Fruit fly (Drosophila melanogaster) whole organism, prepupa: ENCODE results near the gene alpha-Est9.
A peak's percentile ranks its signal among the peaks of the same experiment; 100 is the strongest.

Source experiments
- CG10669 ChIP-seq: fragments of 200-800 bp; sonication (Bioruptor generic); optimal IDR thresholded peaks from 3 replicates; lab custom pipeline; 2018; ENCODE audit warnings: missing biosample characterization, mild to moderate bottlenecking, missing genetic modification characterization, moderate library complexity
- CG11294 ChIP-seq: fragments of 200-800 bp; sonication (Bioruptor generic); IDR thresholded peaks from 2 replicates; pipeline ENCODE4 v1.3.6; 2022; ENCODE audit warnings: missing biosample characterization, missing genetic modification characterization
- CG11762 ChIP-seq: fragments of 200-800 bp; sonication (Bioruptor generic); optimal IDR thresholded peaks from 3 replicates; lab custom pipeline; 2016; ENCODE audit warnings: missing biosample characterization, missing genetic modification characterization; ENCODE audit not compliant: insufficient read depth
- CG11902 ChIP-seq: fragments of 200-800 bp; sonication (Bioruptor generic); optimal IDR thresholded peaks from 3 replicates; lab custom pipeline; 2016; ENCODE audit warnings: missing biosample characterization, missing genetic modification characterization
- CG15336 ChIP-seq: fragments of 200-800 bp; sonication (Bioruptor generic); IDR thresholded peaks from 2 replicates; pipeline ENCODE4 v1.3.6; 2022; ENCODE audit warnings: missing biosample characterization, missing genetic modification characterization
- CG16779 ChIP-seq: fragments of 200-800 bp; sonication (Bioruptor generic); optimal IDR thresholded peaks from 3 replicates; lab custom pipeline; 2017; ENCODE audit warnings: missing biosample characterization, mild to moderate bottlenecking, missing genetic modification characterization
- CG31627 ChIP-seq: fragments of 200-800 bp; sonication (Bioruptor generic); optimal IDR thresholded peaks from 3 replicates; lab custom pipeline; 2016; ENCODE audit warnings: missing biosample characterization, missing genetic modification characterization
- CG32006 ChIP-seq: fragments of 200-800 bp; sonication (Bioruptor generic); optimal IDR thresholded peaks from 3 replicates; lab custom pipeline; 2017; ENCODE audit warnings: missing biosample characterization, mild to moderate bottlenecking, missing genetic modification characterization
- CG4318 ChIP-seq: fragments of 200-800 bp; sonication (Bioruptor generic); optimal IDR thresholded peaks from 3 replicates; lab custom pipeline; 2017; ENCODE audit warnings: missing biosample characterization, mild to moderate bottlenecking, missing genetic modification characterization
- CG6163 ChIP-seq: fragments of 200-800 bp; sonication (Bioruptor generic); IDR thresholded peaks from 3 replicates; pipeline ENCODE4 v1.3.6; 2022; ENCODE audit warnings: missing biosample characterization, missing genetic modification characterization
- CG6276 ChIP-seq: fragments of 200-800 bp; sonication (Bioruptor generic); optimal IDR thresholded peaks from 2 replicates; lab custom pipeline; 2017; ENCODE audit warnings: missing biosample characterization, mild to moderate bottlenecking, missing genetic modification characterization
- CG6808 ChIP-seq: fragments of 200-800 bp; sonication (Bioruptor generic); optimal IDR thresholded peaks from 3 replicates; lab custom pipeline; 2017; ENCODE audit warnings: missing biosample characterization, missing genetic modification characterization, mild to moderate bottlenecking, moderate library complexity, missing genetic modification reagents
- CG7368 ChIP-seq: fragments of 200-800 bp; sonication (Bioruptor generic); optimal IDR thresholded peaks from 3 replicates; lab custom pipeline; 2016; ENCODE audit warnings: missing biosample characterization, missing genetic modification characterization
- CG8119 ChIP-seq: fragments of 200-800 bp; sonication (Bioruptor generic); IDR thresholded peaks from 3 replicates; pipeline ENCODE4 v1.3.6; 2022; ENCODE audit warnings: missing biosample characterization, missing genetic modification characterization
- CG8319 ChIP-seq: fragments of 200-800 bp; sonication (Bioruptor generic); optimal IDR thresholded peaks from 3 replicates; lab custom pipeline; 2016; ENCODE audit warnings: missing biosample characterization, missing genetic modification characterization
- CG8632 ChIP-seq: fragments of 200-800 bp; sonication (Bioruptor generic); optimal IDR thresholded peaks from 3 replicates; lab custom pipeline; 2016; ENCODE audit warnings: missing biosample characterization, missing genetic modification characterization
- CG9139 ChIP-seq: fragments of 200-800 bp; sonication (Bioruptor generic); optimal IDR thresholded peaks from 3 replicates; lab custom pipeline; 2017; ENCODE audit warnings: missing biosample characterization, mild to moderate bottlenecking, missing genetic modification characterization
- Eip75B ChIP-seq: fragments of 200-800 bp; sonication (Bioruptor generic); optimal IDR thresholded peaks from 3 replicates; lab custom pipeline; 2016; ENCODE audit warnings: missing biosample characterization, missing genetic modification characterization
- Eip78C ChIP-seq: fragments of 200-800 bp; sonication (Bioruptor generic); peaks from one replicate; lab custom pipeline; 2016; ENCODE audit warnings: missing biosample characterization, missing genetic modification characterization
- Ets96B ChIP-seq: fragments of 200-800 bp; optimal IDR thresholded peaks from 2 replicates; lab custom pipeline; 2019; ENCODE audit warnings: missing biosample characterization, mild to moderate bottlenecking, missing genetic modification characterization, moderate library complexity
- Gug ChIP-seq: fragments of 200-800 bp; sonication (Bioruptor generic); IDR thresholded peaks from 2 replicates; pipeline ENCODE4 v1.3.6; 2022; ENCODE audit warnings: missing biosample characterization, missing genetic modification characterization
- Hr39 ChIP-seq: fragments of 200-800 bp; sonication (Bioruptor generic); optimal IDR thresholded peaks from 2 replicates; lab custom pipeline; 2016; ENCODE audit warnings: missing biosample characterization, missing genetic modification characterization
- Met ChIP-seq: fragments of 200-800 bp; sonication (Bioruptor generic); optimal IDR thresholded peaks from 3 replicates; lab custom pipeline; 2016; ENCODE audit warnings: missing biosample characterization, missing genetic modification characterization
- Sox102F ChIP-seq: fragments of 200-800 bp; sonication (Bioruptor generic); optimal IDR thresholded peaks from 2 replicates; lab custom pipeline; 2016; ENCODE audit warnings: missing biosample characterization, mild to moderate bottlenecking, missing genetic modification characterization
- Sox14 ChIP-seq: fragments of 200-800 bp; sonication (Bioruptor generic); optimal IDR thresholded peaks from 3 replicates; lab custom pipeline; 2016; ENCODE audit warnings: missing biosample characterization, missing genetic modification characterization
- Sox15 ChIP-seq: fragments of 200-800 bp; sonication (Bioruptor generic); optimal IDR thresholded peaks from 3 replicates; lab custom pipeline; 2016; ENCODE audit warnings: missing biosample characterization, missing genetic modification characterization
- achi ChIP-seq: fragments of 200-800 bp; sonication (Bioruptor generic); optimal IDR thresholded peaks from 3 replicates; lab custom pipeline; 2016; ENCODE audit warnings: missing biosample characterization, missing genetic modification characterization
- acj6 ChIP-seq: fragments of 200-800 bp; sonication (Bioruptor generic); optimal IDR thresholded peaks from 3 replicates; lab custom pipeline; 2016; ENCODE audit warnings: missing biosample characterization, missing genetic modification characterization
- cyc ChIP-seq: fragments of 200-800 bp; sonication (Bioruptor generic); optimal IDR thresholded peaks from 3 replicates; lab custom pipeline; 2016; ENCODE audit warnings: missing biosample characterization, missing genetic modification characterization
- dac ChIP-seq: fragments of 200-800 bp; sonication (Bioruptor generic); optimal IDR thresholded peaks from 2 replicates; lab custom pipeline; 2017; ENCODE audit warnings: missing biosample characterization, mild to moderate bottlenecking, missing genetic modification characterization
- eg ChIP-seq: fragments of 200-800 bp; sonication (Bioruptor generic); IDR thresholded peaks from 3 replicates; pipeline ENCODE4 v1.3.6; 2022; ENCODE audit warnings: missing biosample characterization, missing genetic modification characterization
- esn ChIP-seq: fragments of 200-800 bp; sonication (Bioruptor generic); optimal IDR thresholded peaks from 2 replicates; lab custom pipeline; 2016; ENCODE audit warnings: missing biosample characterization, mild to moderate bottlenecking, missing genetic modification characterization, moderate library complexity
- fd59A ChIP-seq: fragments of 200-800 bp; sonication (Bioruptor generic); optimal IDR thresholded peaks from 2 replicates; lab custom pipeline; 2017; ENCODE audit warnings: missing biosample characterization, mild to moderate bottlenecking, missing genetic modification characterization, missing genetic modification reagents
- fd85E ChIP-seq: fragments of 200-800 bp; sonication (Bioruptor generic); optimal IDR thresholded peaks from 3 replicates; lab custom pipeline; 2016; ENCODE audit warnings: missing biosample characterization, missing genetic modification characterization
- fkh ChIP-seq: fragments of 200-800 bp; sonication (Bioruptor generic); optimal IDR thresholded peaks from 3 replicates; lab custom pipeline; 2017; ENCODE audit warnings: missing biosample characterization, mild to moderate bottlenecking, missing genetic modification characterization, moderate library complexity
- lz ChIP-seq: fragments of 200-800 bp; sonication (Bioruptor generic); optimal IDR thresholded peaks from 3 replicates; lab custom pipeline; 2016; ENCODE audit warnings: missing biosample characterization, missing genetic modification characterization
- net ChIP-seq: fragments of 200-800 bp; sonication (Bioruptor generic); optimal IDR thresholded peaks from 3 replicates; lab custom pipeline; 2016; ENCODE audit warnings: missing biosample characterization, missing genetic modification characterization
- pdm3 ChIP-seq: fragments of 200-800 bp; sonication (Bioruptor generic); optimal IDR thresholded peaks from 3 replicates; lab custom pipeline; 2016; ENCODE audit warnings: missing biosample characterization, missing genetic modification characterization
- salr ChIP-seq, 2 experiments: fragments of 200-800 bp; sonication (Bioruptor generic); optimal IDR thresholded peaks; 3 replicates each; lab custom pipeline; 2016 to 2018; ENCODE audit warnings: missing biosample characterization in 2 of 2, missing genetic modification characterization in 2 of 2, mild to moderate bottlenecking in 1 of 2
- spab ChIP-seq: fragments of 200-800 bp; sonication (Bioruptor generic); optimal IDR thresholded peaks from 2 replicates; lab custom pipeline; 2017; ENCODE audit warnings: missing biosample characterization, mild to moderate bottlenecking, missing genetic modification characterization, missing genetic modification reagents
- ss ChIP-seq, 2 experiments: fragments of 200-800 bp; sonication (Bioruptor generic); optimal IDR thresholded peaks; 2 replicates in 1 of 2; 3 replicates in 1 of 2; lab custom pipeline; 2017 to 2018; ENCODE audit warnings: mild to moderate bottlenecking in 2 of 2, missing biosample characterization in 2 of 2, missing genetic modification characterization in 2 of 2, moderate library complexity in 1 of 2
- svp ChIP-seq: fragments of 200-800 bp; sonication (Bioruptor generic); peaks from one replicate; lab custom pipeline; 2016; ENCODE audit warnings: missing biosample characterization, missing genetic modification characterization
- topi ChIP-seq: fragments of 200-800 bp; sonication (Bioruptor generic); optimal IDR thresholded peaks from 3 replicates; lab custom pipeline; 2016; ENCODE audit warnings: missing biosample characterization, missing genetic modification characterization
- vri ChIP-seq: fragments of 200-800 bp; sonication (Bioruptor generic); optimal IDR thresholded peaks from 3 replicates; lab custom pipeline; 2016; ENCODE audit warnings: missing biosample characterization, mild to moderate bottlenecking, missing genetic modification characterization

Gene alpha-Est9

dm6 chr3R:7490884-7491283, 14.0 kb downstream of the alpha-Est9 start (continued):
- peak; percentile 84 for TF ChIP-seq CG6276 (GFP tag; lab: Kevin White, UChicago)
- peak; percentile 56; the same call in 2 of the 3 replicates for TF ChIP-seq CG6163 (GFP tag; lab: Robert Waterston, UW)
- no peak for TF ChIP-seq CG9139 (GFP tag; lab: Kevin White, UChicago)
- TF ChIP-seq acj6 (GFP tag; lab: Kevin White, UChicago), result peak; percentile 85
- peak; percentile 74 for TF ChIP-seq Met (GFP tag; lab: Kevin White, UChicago)
- peak; percentile 40 for TF ChIP-seq CG11294
- peak; percentile 84 for TF ChIP-seq pdm3 (GFP tag; lab: Kevin White, UChicago)
- peak; percentile 44 for TF ChIP-seq dac (GFP tag; lab: Kevin White, UChicago)
- peak; percentile 51 for TF ChIP-seq Eip75B (GFP tag; lab: Kevin White, UChicago)
- peak; percentile 88 for TF ChIP-seq CG4318 (GFP tag; lab: Kevin White, UChicago)
- TF ChIP-seq CG11902, result peak; percentile 59
- TF ChIP-seq, all 60 proteins: peak for 53

- TF ChIP-seq CG6163 (GFP tag; lab: Robert Waterston, UW) (no peak), svp (peak; percentile 89), topi (GFP tag; lab: Kevin White, UChicago) (no peak)
Measured at dm6 chr3R:7489902-7490301, 15.0 kb downstream of the alpha-Est9 start.

- TF ChIP-seq fd85E (GFP tag; lab: Kevin White, UChicago) (no peak), CG10669 (GFP tag; lab: Kevin White, UChicago) (no peak), CG8632 (GFP tag; lab: Kevin White, UChicago) (no peak), Ets96B (tag; lab: Kevin White, UChicago) (no peak), CG32006 (GFP tag; lab: Kevin White, UChicago) (no peak), Sox14 (GFP tag; lab: Kevin White, UChicago) (no peak), CG11294 (no peak), lz (no peak), fd59A (GFP tag; lab: Kevin White, UChicago) (no peak), CG7368 (no peak), CG16779 (tag; lab: Kevin White, UChicago) (no peak), CG31627 (GFP tag; lab: Kevin White, UChicago) (no peak), cyc (GFP tag; lab: Kevin White, UChicago) (no peak), Sox102F (GFP tag; lab: Kevin White, UChicago) (no peak), fkh (no peak), Sox15 (GFP tag; lab: Kevin White, UChicago) (no peak)
Measured at dm6 chr3R:7475708-7476107, 29.2 kb downstream of the alpha-Est9 start.

- TF ChIP-seq Sox14 (GFP tag; lab: Kevin White, UChicago) (peak; percentile 51), lz (peak; percentile 34), net (peak; percentile 40), pdm3 (GFP tag; lab: Kevin White, UChicago) (peak; percentile 7), CG15336 (peak; percentile 55; the same call in 1 of the 2 replicates), CG6808 (GFP tag; lab: Kevin White, UChicago) (peak; percentile 78), achi (peak; percentile 48), Sox15 (GFP tag; lab: Kevin White, UChicago) (no peak), CG10669 (GFP tag; lab: Kevin White, UChicago) (peak; percentile 45), vri (peak; percentile 90), Gug (GFP tag; lab: Robert Waterston, UW) (peak; percentile 44; the same call in 1 of the 2 replicates), CG8319 (no peak), eg (GFP tag; lab: Robert Waterston, UW) (peak; percentile 76), Eip78C (GFP tag; lab: Kevin White, UChicago) (peak; percentile 56), CG8632 (GFP tag; lab: Kevin White, UChicago) (no peak), CG9139 (GFP tag; lab: Kevin White, UChicago) (peak; percentile 75), CG8119 (GFP tag; lab: Robert Waterston, UW) (peak; percentile 57; the same call in 2 of the 3 replicates), salr (GFP tag; optimal IDR thresholded peaks at IDR 0.05; lab: Kevin White, UChicago) (peak in 1 of 2 experiments; percentile 65), Eip75B (GFP tag; lab: Kevin White, UChicago) (peak; percentile 63), Hr39 (GFP tag; lab: Kevin White, UChicago) (peak; percentile 16), CG6163 (GFP tag; lab: Robert Waterston, UW) (peak; percentile 81), ss (GFP tag; optimal IDR thresholded peaks at IDR 0.05; lab: Kevin White, UChicago) (peak; percentile 81 to 87), cyc (GFP tag; lab: Kevin White, UChicago) (peak; percentile 4), CG11762 (GFP tag; lab: Kevin White, UChicago) (no peak), fd85E (GFP tag; lab: Kevin White, UChicago) (peak; percentile 70), esn (GFP tag; lab: Kevin White, UChicago) (peak; percentile 59), CG32006 (GFP tag; lab: Kevin White, UChicago) (peak; percentile 13), spab (peak; percentile 45)
Measured at dm6 chr3R:7474616-7475120, 30.2 kb downstream of the alpha-Est9 start.
